Worm (Caenorhabditis elegans) whole organism, mixed stage, embryonic: ENCODE data around the gene pitp-1.

Source experiments
- elt-3 ChIP-seq: fragments of 150-350 bp; optimal IDR thresholded peaks from 2 replicates; lab custom pipeline; 2014; ENCODE audit warnings: missing biosample characterization, missing genetic modification characterization
- snpc-4 ChIP-seq: fragments of 150-350 bp; optimal IDR thresholded peaks from 2 replicates; lab custom pipeline; 2014; ENCODE audit warnings: missing biosample characterization, missing genetic modification characterization

DNA sequence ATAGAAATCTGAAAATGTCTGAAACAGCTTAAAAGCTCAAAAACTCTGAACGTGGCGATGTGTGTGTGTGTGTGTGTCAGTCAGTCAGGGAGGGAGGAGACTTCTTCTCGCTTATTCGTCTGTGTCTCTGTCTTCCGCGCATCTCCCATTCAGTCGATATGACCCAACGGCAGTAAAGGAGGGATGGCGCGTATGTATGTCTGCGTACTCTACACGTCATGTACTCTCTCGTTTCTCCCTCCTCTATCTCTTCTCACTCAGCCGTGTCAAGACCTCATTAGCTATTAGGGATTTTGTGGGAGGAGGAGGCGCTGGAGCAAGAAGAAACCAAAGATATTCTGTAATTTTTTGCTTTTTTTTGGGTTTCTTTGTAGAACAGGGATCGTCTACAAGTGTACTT, 2.4 kb upstream of the pitp-1 start:
- TF ChIP-seq snpc-4 (tag; lab: Kevin White, UChicago) (no peak), elt-3 (tag; lab: Kevin White, UChicago) (no peak)
